Fruit fly (Drosophila melanogaster) whole organism, embryonic: ENCODE measurements around the gene CG43332.
A peak's percentile ranks its signal among the peaks of the same experiment; 100 is the strongest.

Experiments used
- CG13287 ChIP-seq: fragments of 200-800 bp; sonication (Bioruptor generic); IDR thresholded peaks from 2 replicates; pipeline ENCODE4 v1.3.6; 2022; ENCODE audit warnings: missing biosample characterization, missing genetic modification characterization; ENCODE audit not compliant: partially characterized antibody
- CG13296 ChIP-seq: fragments of 200-800 bp; sonication (Bioruptor generic); optimal IDR thresholded peaks from 3 replicates; lab custom pipeline; 2018; ENCODE audit warnings: missing biosample characterization, mild to moderate bottlenecking, missing genetic modification characterization
- CG15269 ChIP-seq: fragments of 200-800 bp; sonication (Bioruptor generic); optimal IDR thresholded peaks from 2 replicates; lab custom pipeline; 2018; ENCODE audit warnings: missing biosample characterization, mild to moderate bottlenecking, missing genetic modification characterization, moderate library complexity
- CG16813 ChIP-seq: fragments of 200-800 bp; sonication (Bioruptor generic); IDR thresholded peaks from 3 replicates; pipeline ENCODE4 v1.3.6; 2022; ENCODE audit warnings: missing biosample characterization, missing genetic modification characterization; ENCODE audit not compliant: partially characterized antibody
- CG17802 ChIP-seq: fragments of 200-800 bp; sonication (Bioruptor generic); optimal IDR thresholded peaks from 2 replicates; lab custom pipeline; 2018; ENCODE audit warnings: missing biosample characterization, mild to moderate bottlenecking, missing genetic modification characterization, moderate library complexity
- CG18476 ChIP-seq: fragments of 200-800 bp; sonication (Bioruptor generic); optimal IDR thresholded peaks from 2 replicates; lab custom pipeline; 2016; ENCODE audit warnings: missing biosample characterization, mild to moderate bottlenecking, missing genetic modification characterization
- CG2889 ChIP-seq: fragments of 200-800 bp; sonication (Bioruptor generic); IDR thresholded peaks from 3 replicates; pipeline ENCODE4 v1.3.6; 2022; ENCODE audit warnings: missing biosample characterization, missing genetic modification characterization
- CG3065 ChIP-seq: fragments of 200-800 bp; sonication (Bioruptor generic); optimal IDR thresholded peaks from 2 replicates; lab custom pipeline; 2016; ENCODE audit warnings: missing biosample characterization, missing genetic modification characterization
- CG4360 ChIP-seq: fragments of 200-800 bp; sonication (Bioruptor generic); IDR thresholded peaks from 2 replicates; pipeline ENCODE4 v1.3.6; 2022; ENCODE audit warnings: missing biosample characterization, missing genetic modification characterization
- CG4404 ChIP-seq: fragments of 200-800 bp; sonication (Bioruptor generic); IDR thresholded peaks from 2 replicates; pipeline ENCODE4 v1.3.6; 2022; ENCODE audit warnings: missing biosample characterization, missing genetic modification characterization
- CG4617 ChIP-seq: fragments of 200-800 bp; sonication (Bioruptor generic); optimal IDR thresholded peaks from 3 replicates; lab custom pipeline; 2016; ENCODE audit warnings: missing biosample characterization, missing genetic modification characterization, borderline replicate concordance
- CG6765 ChIP-seq: fragments of 200-800 bp; sonication (Bioruptor generic); optimal IDR thresholded peaks from 3 replicates; lab custom pipeline; 2017; ENCODE audit warnings: missing biosample characterization, mild to moderate bottlenecking, missing genetic modification characterization
- CG7786 ChIP-seq: fragments of 200-800 bp; sonication (Bioruptor generic); optimal IDR thresholded peaks from 2 replicates; lab custom pipeline; 2016; ENCODE audit warnings: missing biosample characterization, missing genetic modification characterization
- CG9797 ChIP-seq: fragments of 200-800 bp; sonication (Bioruptor generic); optimal IDR thresholded peaks from 3 replicates; lab custom pipeline; 2018; ENCODE audit warnings: missing biosample characterization, mild to moderate bottlenecking, missing genetic modification characterization
- Chrac-16 ChIP-seq: fragments of 200-800 bp; sonication (Bioruptor generic); optimal IDR thresholded peaks from 3 replicates; lab custom pipeline; 2016; ENCODE audit warnings: missing biosample characterization, missing genetic modification characterization
- Dref ChIP-seq: fragments of 200-800 bp; sonication (Bioruptor generic); IDR thresholded peaks from 2 replicates; pipeline ENCODE4 v1.3.6; 2022; ENCODE audit warnings: missing biosample characterization, missing genetic modification characterization
- E2f1 ChIP-seq: fragments of 200-800 bp; sonication (Bioruptor generic); IDR thresholded peaks from 2 replicates; pipeline ENCODE4 v1.3.6; 2022; ENCODE audit warnings: missing biosample characterization, missing genetic modification characterization
- Elba2 ChIP-seq: fragments of 200-800 bp; sonication (Bioruptor generic); optimal IDR thresholded peaks from 3 replicates; lab custom pipeline; 2016; ENCODE audit warnings: missing biosample characterization, missing genetic modification characterization
- HLH3B ChIP-seq: fragments of 200-800 bp; sonication (Bioruptor generic); IDR thresholded peaks from 2 replicates; pipeline ENCODE4 v1.3.6; 2022; ENCODE audit warnings: missing biosample characterization, missing genetic modification characterization
- Hr3 ChIP-seq: fragments of 200-800 bp; sonication (Bioruptor generic); optimal IDR thresholded peaks from 3 replicates; lab custom pipeline; 2016; ENCODE audit warnings: missing biosample characterization, missing genetic modification characterization
- Mad ChIP-seq: fragments of 200-800 bp; sonication (Bioruptor generic); optimal IDR thresholded peaks from 2 replicates; lab custom pipeline; 2016; ENCODE audit warnings: missing biosample characterization, missing genetic modification characterization
- Med ChIP-seq: fragments of 200-800 bp; sonication (Bioruptor generic); peaks from one replicate; lab custom pipeline; 2016; ENCODE audit warnings: missing biosample characterization, missing genetic modification characterization, mild to moderate bottlenecking, inconsistent platforms, moderate library complexity
- Neu2 ChIP-seq: fragments of 200-800 bp; sonication (Bioruptor generic); optimal IDR thresholded peaks from 3 replicates; lab custom pipeline; 2016; ENCODE audit warnings: missing biosample characterization, missing genetic modification characterization, borderline replicate concordance
- Usf ChIP-seq: fragments of 200-800 bp; sonication (Bioruptor generic); optimal IDR thresholded peaks from 2 replicates; lab custom pipeline; 2017; ENCODE audit warnings: missing genotype, missing biosample characterization, missing genetic modification characterization
- YL-1 ChIP-seq: fragments of 200-800 bp; sonication (Bioruptor generic); optimal IDR thresholded peaks from 3 replicates; lab custom pipeline; 2017; ENCODE audit warnings: missing biosample characterization, mild to moderate bottlenecking, missing genetic modification characterization
- ase ChIP-seq: fragments of 200-800 bp; sonication (Bioruptor generic); IDR thresholded peaks from 3 replicates; pipeline ENCODE4 v1.3.6; 2022; ENCODE audit warnings: missing biosample characterization, missing genetic modification characterization
- ato ChIP-seq: fragments of 200-800 bp; sonication (Bioruptor generic); IDR thresholded peaks from 2 replicates; pipeline ENCODE4 v1.3.6; 2022; ENCODE audit warnings: missing biosample characterization, missing genetic modification characterization; ENCODE audit not compliant: partially characterized antibody
- bigmax ChIP-seq: fragments of 200-800 bp; sonication (Bioruptor generic); optimal IDR thresholded peaks from 2 replicates; lab custom pipeline; 2018; ENCODE audit warnings: missing biosample characterization, mild to moderate bottlenecking, missing genetic modification characterization
- cg ChIP-seq: fragments of 200-800 bp; sonication (Bioruptor generic); optimal IDR thresholded peaks from 3 replicates; lab custom pipeline; 2019; ENCODE audit warnings: missing biosample characterization, mild to moderate bottlenecking, missing genetic modification characterization, moderate library complexity
- chif ChIP-seq, 2 experiments: fragments of 200-800 bp; sonication (Bioruptor generic); optimal IDR thresholded peaks; 3 replicates each; lab custom pipeline; 2016; ENCODE audit warnings: missing biosample characterization in 2 of 2, missing genetic modification characterization in 2 of 2
- chn ChIP-seq: fragments of 200-800 bp; sonication (Bioruptor generic); optimal IDR thresholded peaks from 2 replicates; lab custom pipeline; 2016; ENCODE audit warnings: missing biosample characterization, missing genetic modification characterization
- crc ChIP-seq: fragments of 200-800 bp; sonication (Bioruptor generic); optimal IDR thresholded peaks from 2 replicates; lab custom pipeline; 2016; ENCODE audit warnings: missing biosample characterization, missing genetic modification characterization
- croc ChIP-seq: fragments of 200-800 bp; sonication (Bioruptor generic); conservative IDR thresholded peaks from 3 replicates; pipeline ENCODE4 v1.3.6; 2022; ENCODE audit warnings: missing biosample characterization, missing genetic modification characterization
- da ChIP-seq: fragments of 200-800 bp; sonication (Bioruptor generic); optimal IDR thresholded peaks from 2 replicates; lab custom pipeline; 2016; ENCODE audit warnings: missing biosample characterization, missing genetic modification characterization
- disco-r ChIP-seq: fragments of 200-800 bp; sonication (Bioruptor generic); optimal IDR thresholded peaks from 2 replicates; lab custom pipeline; 2016; ENCODE audit warnings: missing biosample characterization, missing genetic modification characterization
- dm ChIP-seq: fragments of 200-800 bp; sonication (Bioruptor generic); optimal IDR thresholded peaks from 3 replicates; lab custom pipeline; 2016; ENCODE audit warnings: missing biosample characterization, missing genetic modification characterization
- dmrt11E ChIP-seq: fragments of 200-800 bp; sonication (Bioruptor generic); optimal IDR thresholded peaks from 3 replicates; lab custom pipeline; 2018; ENCODE audit warnings: missing biosample characterization, mild to moderate bottlenecking, missing genetic modification characterization, moderate library complexity
- en ChIP-seq: fragments of 200-800 bp; sonication (Bioruptor generic); optimal IDR thresholded peaks from 2 replicates; lab custom pipeline; 2016; ENCODE audit warnings: missing biosample characterization, missing genetic modification characterization
- fd96Cb ChIP-seq: fragments of 200-800 bp; sonication (Bioruptor generic); optimal IDR thresholded peaks from 2 replicates; lab custom pipeline; 2018; ENCODE audit warnings: missing biosample characterization, mild to moderate bottlenecking, missing genetic modification characterization, moderate library complexity
- ftz-f1 ChIP-seq: fragments of 200-800 bp; sonication (Bioruptor generic); optimal IDR thresholded peaks from 2 replicates; lab custom pipeline; 2016; ENCODE audit warnings: missing biosample characterization, missing genetic modification characterization
- gcm2 ChIP-seq: fragments of 200-800 bp; sonication (Bioruptor generic); optimal IDR thresholded peaks from 2 replicates; lab custom pipeline; 2016; ENCODE audit warnings: missing biosample characterization, missing genetic modification characterization
- grn ChIP-seq: fragments of 200-800 bp; sonication (Bioruptor generic); optimal IDR thresholded peaks from 3 replicates; lab custom pipeline; 2017; ENCODE audit warnings: missing biosample characterization, missing genetic modification characterization
- h ChIP-seq: fragments of >200 bp; optimal IDR thresholded peaks from 2 replicates; lab custom pipeline; 2017
- kay ChIP-seq: fragments of 200-800 bp; sonication (Bioruptor generic); optimal IDR thresholded peaks from 2 replicates; lab custom pipeline; 2016; ENCODE audit warnings: missing biosample characterization, missing genetic modification characterization
- knrl ChIP-seq: fragments of 200-800 bp; sonication (Bioruptor generic); IDR thresholded peaks from 3 replicates; pipeline ENCODE4 v1.3.6; 2022; ENCODE audit warnings: missing biosample characterization, missing genetic modification characterization; ENCODE audit not compliant: partially characterized antibody
- nerfin-2 ChIP-seq: fragments of 200-800 bp; sonication (Bioruptor generic); IDR thresholded peaks from 2 replicates; pipeline ENCODE4 v1.3.6; 2022; ENCODE audit warnings: missing biosample characterization, missing genetic modification characterization; ENCODE audit not compliant: partially characterized antibody
- ranshi ChIP-seq: fragments of 200-800 bp; sonication (Bioruptor generic); IDR thresholded peaks from 2 replicates; pipeline ENCODE4 v1.3.6; 2022; ENCODE audit warnings: missing biosample characterization, missing genetic modification characterization
- scrt ChIP-seq: fragments of 200-800 bp; sonication (Bioruptor generic); optimal IDR thresholded peaks from 2 replicates; lab custom pipeline; 2018; ENCODE audit warnings: missing biosample characterization, mild to moderate bottlenecking, missing genetic modification characterization, moderate library complexity
- sim ChIP-seq: fragments of 200-800 bp; sonication (Bioruptor generic); IDR thresholded peaks from 2 replicates; pipeline ENCODE4 v1.3.6; 2022; ENCODE audit warnings: missing biosample characterization, missing genetic modification characterization
- tin ChIP-seq: fragments of 200-800 bp; sonication (Bioruptor generic); optimal IDR thresholded peaks from 3 replicates; lab custom pipeline; 2016; ENCODE audit warnings: missing biosample characterization, missing genetic modification characterization
- tx ChIP-seq: fragments of 200-800 bp; sonication (Bioruptor generic); optimal IDR thresholded peaks from 2 replicates; lab custom pipeline; 2016; ENCODE audit warnings: missing biosample characterization, missing genetic modification characterization

Gene CG43332

dm6 chr2L:14122742-14123334 lies 40.2 kb downstream of the CG43332 start (continued):
- TF ChIP-seq CG9797 (GFP tag; lab: Kevin White, UChicago) (no peak), disco-r (peak; percentile 3), gcm2 (GFP tag; lab: Kevin White, UChicago) (no peak), ato (GFP tag; lab: Robert Waterston, UW) (no peak), ranshi (GFP tag; lab: Robert Waterston, UW) (peak; percentile 57; the same call in 1 of the 2 replicates), knrl (no peak), scrt (GFP tag; lab: Kevin White, UChicago) (peak; percentile 65), cg (GFP tag; lab: Kevin White, UChicago) (no peak), tx (peak; percentile 18), chif (GFP tag; optimal IDR thresholded peaks at IDR 0.05; lab: Kevin White, UChicago) (peak in 1 of 2 experiments; percentile 48), CG7786 (GFP tag; lab: Kevin White, UChicago) (peak; percentile 33), E2f1 (GFP tag; lab: Robert Waterston, UW) (peak; percentile 50; the same call in 1 of the 2 replicates), CG2889 (0 out of 3 replicates have a peak, but pooled peaks have one; percentile 28), sim (GFP tag; lab: Robert Waterston, UW) (no peak), CG18476 (GFP tag; lab: Kevin White, UChicago) (no peak), CG3065 (GFP tag; lab: Kevin White, UChicago) (no peak), ftz-f1 (GFP tag; lab: Kevin White, UChicago) (no peak), croc (GFP tag; lab: Robert Waterston, UW) (peak; percentile 61; the same call in 2 of the 3 replicates), dmrt11E (tag; lab: Kevin White, UChicago) (no peak), CG4404 (GFP tag; lab: Robert Waterston, UW) (no peak; the same call in 1 of the 2 replicates), CG13287 (GFP tag; lab: Robert Waterston, UW) (no peak), Med (GFP tag; lab: Kevin White, UChicago) (peak; percentile 93), CG16813 (GFP tag; lab: Robert Waterston, UW) (no peak), grn (GFP tag; lab: Kevin White, UChicago) (no peak), Chrac-16 (GFP tag; lab: Kevin White, UChicago) (peak; percentile 24), da (GFP tag; lab: Kevin White, UChicago) (no peak), CG15269 (tag; lab: Kevin White, UChicago) (peak; percentile 68), h (lab: Kevin White, UChicago) (no peak), en (GFP tag; lab: Kevin White, UChicago) (no peak), dm (GFP tag; lab: Kevin White, UChicago) (no peak), kay (no peak), Elba2 (GFP tag; lab: Kevin White, UChicago) (no peak), crc (GFP tag; lab: Kevin White, UChicago) (peak; percentile 8), tin (GFP tag; lab: Kevin White, UChicago) (peak; percentile 53), CG4360 (GFP tag; lab: Robert Waterston, UW) (no peak), Mad (GFP tag; lab: Kevin White, UChicago) (no peak), CG17802 (tag; lab: Kevin White, UChicago) (peak; percentile 56), ase (peak; percentile 61; the same call in 1 of the 3 replicates), chn (peak; percentile 39), fd96Cb (peak; percentile 72), Usf (no peak), CG4617 (GFP tag; lab: Kevin White, UChicago) (no peak), YL-1 (no peak), bigmax (GFP tag; lab: Kevin White, UChicago) (no peak), Neu2 (GFP tag; lab: Kevin White, UChicago) (no peak), nerfin-2 (GFP tag; lab: Robert Waterston, UW) (no peak), HLH3B (GFP tag; lab: Robert Waterston, UW) (peak; percentile 80), Dref (no peak), Hr3 (GFP tag; lab: Kevin White, UChicago) (peak; percentile 31), CG13296 (peak; percentile 70), CG6765 (GFP tag; lab: Kevin White, UChicago) (peak; percentile 63)
